Worm (Caenorhabditis elegans) whole organism, young adult: ENCODE results near the gene asb-2.

ENCODE experiments used
- C06A6.2 ChIP-seq: fragments of 200-800 bp; sonication (Bioruptor generic); conservative IDR thresholded peaks from 2 replicates; pipeline ENCODE4 v1.3.6; 2022; ENCODE audit warnings: missing genetic modification characterization, missing compliant biosample characterization
- F55B11.4 ChIP-seq: sonication (generic microtip); optimal IDR thresholded peaks from 2 replicates; lab custom pipeline; 2016; ENCODE audit warnings: missing compliant biosample characterization, missing genetic modification characterization, borderline replicate concordance; ENCODE audit not compliant: insufficient read depth
- F57C9.4 ChIP-seq: sonication (generic microtip); optimal IDR thresholded peaks from 2 replicates; lab custom pipeline; 2017; ENCODE audit warnings: mild to moderate bottlenecking, missing genetic modification characterization, missing compliant biosample characterization
- K12H6.12 ChIP-seq: fragments of 200-800 bp; sonication (Bioruptor generic); optimal IDR thresholded peaks from 2 replicates; lab custom pipeline; 2018; ENCODE audit warnings: mild to moderate bottlenecking, missing genetic modification characterization, missing compliant biosample characterization
- T07F8.4 ChIP-seq: sonication (generic microtip); optimal IDR thresholded peaks from 2 replicates; lab custom pipeline; 2016; ENCODE audit warnings: mild to moderate bottlenecking, missing genetic modification characterization, moderate library complexity, missing compliant biosample characterization
- Y53G8AR.9 ChIP-seq: fragments of 200-800 bp; sonication (Bioruptor generic); conservative IDR thresholded peaks from 2 replicates; pipeline ENCODE4 v1.3.6; 2022; ENCODE audit warnings: missing genetic modification reagents, missing genetic modification characterization, missing compliant biosample characterization
- Y56A3A.18 ChIP-seq: fragments of 200-800 bp; sonication (Bioruptor generic); IDR thresholded peaks from 2 replicates; pipeline ENCODE4 v1.3.6; 2022; ENCODE audit warnings: missing genetic modification reagents, missing genetic modification characterization, missing compliant biosample characterization
- ZK185.1 ChIP-seq: sonication (generic microtip); optimal IDR thresholded peaks from 2 replicates; lab custom pipeline; 2016; ENCODE audit warnings: mild to moderate bottlenecking, missing genetic modification characterization, missing compliant biosample characterization; ENCODE audit not compliant: poor library complexity, severe bottlenecking
- atf-7 ChIP-seq: sonication (generic microtip); optimal IDR thresholded peaks from 2 replicates; lab custom pipeline; 2017; ENCODE audit warnings: mild to moderate bottlenecking, missing genetic modification characterization, missing compliant biosample characterization
- attf-3 ChIP-seq: fragments of 200-800 bp; sonication (Bioruptor generic); conservative IDR thresholded peaks from 2 replicates; pipeline ENCODE4 v1.3.6; 2022; ENCODE audit warnings: missing genetic modification reagents, missing genetic modification characterization, missing compliant biosample characterization
- attf-6 ChIP-seq: fragments of 200-800 bp; sonication (Bioruptor generic); IDR thresholded peaks from 2 replicates; pipeline ENCODE4 v1.3.6; 2022; ENCODE audit warnings: missing genetic modification reagents, missing genetic modification characterization, missing compliant biosample characterization
- cebp-1 ChIP-seq, 2 experiments: fragments of 200-800 bp in 1 of 2; sonication (Bioruptor generic) in 1 of 2; sonication (generic microtip) in 1 of 2; IDR thresholded peaks in 1 of 2; optimal IDR thresholded peaks in 1 of 2; 2 replicates each; pipeline versions ENCODE4 v1.3.6 to Lab custom; 2017 to 2022; ENCODE audit warnings: missing compliant biosample characterization in 2 of 2, missing genetic modification characterization in 2 of 2, mild to moderate bottlenecking in 1 of 2, missing genetic modification reagents in 1 of 2, moderate library complexity in 1 of 2
- ceh-27 ChIP-seq: fragments of 200-800 bp; sonication (Bioruptor generic); optimal IDR thresholded peaks from 2 replicates; lab custom pipeline; 2018; ENCODE audit warnings: mild to moderate bottlenecking, missing genetic modification characterization, moderate library complexity, missing compliant biosample characterization
- ceh-40 ChIP-seq: fragments of 200-800 bp; sonication (Bioruptor generic); IDR thresholded peaks from 2 replicates; pipeline ENCODE4 v1.3.6; 2022; ENCODE audit warnings: missing genetic modification characterization, missing compliant biosample characterization
- ceh-58 ChIP-seq: fragments of 200-800 bp; sonication (Bioruptor generic); IDR thresholded peaks from 2 replicates; pipeline ENCODE4 v1.3.6; 2022; ENCODE audit warnings: missing genetic modification characterization, missing compliant biosample characterization
- dox-1 ChIP-seq: fragments of 200-800 bp; sonication (Bioruptor generic); IDR thresholded peaks from 2 replicates; pipeline ENCODE4 v1.3.6; 2022; ENCODE audit warnings: missing genetic modification reagents, missing genetic modification characterization, missing compliant biosample characterization
- dpff-1 ChIP-seq: sonication (generic microtip); optimal IDR thresholded peaks from 2 replicates; lab custom pipeline; 2017; ENCODE audit warnings: mild to moderate bottlenecking, missing genetic modification characterization, missing compliant biosample characterization
- egl-18 ChIP-seq: fragments of 200-800 bp; sonication (Bioruptor generic); IDR thresholded peaks from 2 replicates; pipeline ENCODE4 v1.3.6; 2022; ENCODE audit warnings: missing genetic modification reagents, missing genetic modification characterization, missing compliant biosample characterization
- egrh-3 ChIP-seq: fragments of 200-800 bp; sonication (Bioruptor generic); IDR thresholded peaks from 2 replicates; pipeline ENCODE4 v1.3.6; 2022; ENCODE audit warnings: missing genetic modification reagents, missing genetic modification characterization, missing compliant biosample characterization
- ekl-4 ChIP-seq: fragments of 200-800 bp; sonication (Bioruptor generic); IDR thresholded peaks from 2 replicates; pipeline ENCODE4 v1.3.6; 2022; ENCODE audit warnings: missing genetic modification reagents, missing genetic modification characterization, missing compliant biosample characterization
- him-1 ChIP-seq: sonication (generic microtip); optimal IDR thresholded peaks from 2 replicates; lab custom pipeline; 2016; ENCODE audit warnings: missing genotype, missing genetic modification reagents, missing genetic modification characterization, missing compliant biosample characterization
- hlh-26 ChIP-seq: fragments of 200-800 bp; sonication (Bioruptor generic); conservative IDR thresholded peaks from 2 replicates; pipeline ENCODE4 v1.3.6; 2022; ENCODE audit warnings: missing genetic modification reagents, missing genetic modification characterization, missing compliant biosample characterization
- hmg-1.2 ChIP-seq: fragments of 200-800 bp; sonication (Bioruptor generic); IDR thresholded peaks from 2 replicates; pipeline ENCODE4 v1.3.6; 2022; ENCODE audit warnings: missing genetic modification reagents, missing genetic modification characterization, missing compliant biosample characterization
- let-526 ChIP-seq: fragments of 200-800 bp; sonication (Bioruptor generic); IDR thresholded peaks from 2 replicates; pipeline ENCODE4 v1.3.6; 2022; ENCODE audit warnings: missing genetic modification reagents, missing genetic modification characterization, missing compliant biosample characterization
- let-607 ChIP-seq, 2 experiments: fragments of 200-800 bp in 1 of 2; sonication (Bioruptor generic) in 1 of 2; sonication (generic microtip) in 1 of 2; optimal IDR thresholded peaks; 2 replicates each; lab custom pipeline; 2016 to 2018; ENCODE audit warnings: mild to moderate bottlenecking in 2 of 2, missing compliant biosample characterization in 2 of 2, missing genetic modification characterization in 2 of 2, moderate library complexity in 2 of 2, missing genotype in 1 of 2
- lin-35 ChIP-seq, 3 experiments: fragments of 150-350 bp in 2 of 3; sonication (generic microtip) in 1 of 3; optimal IDR thresholded peaks; 2 replicates each; lab custom pipeline; 2014 to 2018; ENCODE audit warnings: missing biosample characterization in 3 of 3, missing genetic modification characterization in 3 of 3, missing genetic modification reagents in 3 of 3
- lin-40 ChIP-seq: sonication (generic microtip); optimal IDR thresholded peaks from 2 replicates; lab custom pipeline; 2016; ENCODE audit warnings: missing genetic modification characterization, mild to moderate bottlenecking, missing compliant biosample characterization, missing genotype, missing genetic modification reagents
- lir-1 ChIP-seq: fragments of 200-800 bp; sonication (Bioruptor generic); conservative IDR thresholded peaks from 2 replicates; pipeline ENCODE4 v1.3.6; 2022; ENCODE audit warnings: missing genetic modification reagents, missing genetic modification characterization, missing compliant biosample characterization
- mcd-1 ChIP-seq: fragments of 200-800 bp; sonication (Bioruptor generic); IDR thresholded peaks from 2 replicates; pipeline ENCODE4 v1.3.6; 2022; ENCODE audit warnings: missing genetic modification reagents, missing genetic modification characterization, missing compliant biosample characterization
- mel-28 ChIP-seq: sonication (generic microtip); optimal IDR thresholded peaks from 2 replicates; lab custom pipeline; 2016; ENCODE audit warnings: borderline replicate concordance, mild to moderate bottlenecking, missing genetic modification characterization, missing compliant biosample characterization
- nhr-80 ChIP-seq: sonication (generic microtip); optimal IDR thresholded peaks from 2 replicates; lab custom pipeline; 2016; ENCODE audit warnings: missing genetic modification characterization, missing compliant biosample characterization
- rec-8 ChIP-seq, 2 experiments: sonication (generic microtip); optimal IDR thresholded peaks; 2 replicates each; lab custom pipeline; 2016; ENCODE audit warnings: mild to moderate bottlenecking in 2 of 2, missing genetic modification characterization in 2 of 2, missing genetic modification reagents in 2 of 2, missing genotype in 2 of 2, missing biosample characterization in 1 of 2, missing compliant biosample characterization in 1 of 2, moderate library complexity in 1 of 2
- sdz-38 ChIP-seq: sonication (generic microtip); optimal IDR thresholded peaks from 2 replicates; lab custom pipeline; 2016; ENCODE audit warnings: missing genotype, missing genetic modification characterization, missing compliant biosample characterization
- snpc-1.3 ChIP-seq: sonication (generic microtip); optimal IDR thresholded peaks from 2 replicates; lab custom pipeline; 2017; ENCODE audit warnings: missing genetic modification characterization, mild to moderate bottlenecking, missing compliant biosample characterization, antibody characterized with exemption, moderate library complexity, missing genotype, missing genetic modification reagents; ENCODE audit not compliant: insufficient read depth
- sptf-2 ChIP-seq: fragments of 200-800 bp; sonication (Bioruptor generic); optimal IDR thresholded peaks from 2 replicates; lab custom pipeline; 2018; ENCODE audit warnings: mild to moderate bottlenecking, missing genetic modification characterization, missing compliant biosample characterization
- unc-62 ChIP-seq: fragments of 150-350 bp; optimal IDR thresholded peaks from 2 replicates; lab custom pipeline; 2014; ENCODE audit warnings: missing biosample characterization, missing genetic modification reagents, missing genetic modification characterization
- ztf-25 ChIP-seq: fragments of 200-800 bp; sonication (Bioruptor generic); IDR thresholded peaks from 2 replicates; pipeline ENCODE4 v1.3.6; 2022; ENCODE audit warnings: missing genetic modification reagents, missing genetic modification characterization, missing compliant biosample characterization
- ztf-6 ChIP-seq: fragments of 200-800 bp; sonication (Bioruptor generic); IDR thresholded peaks from 2 replicates; pipeline ENCODE4 v1.3.6; 2022; ENCODE audit warnings: missing genetic modification reagents, missing genetic modification characterization, missing compliant biosample characterization

Gene asb-2

DNA sequence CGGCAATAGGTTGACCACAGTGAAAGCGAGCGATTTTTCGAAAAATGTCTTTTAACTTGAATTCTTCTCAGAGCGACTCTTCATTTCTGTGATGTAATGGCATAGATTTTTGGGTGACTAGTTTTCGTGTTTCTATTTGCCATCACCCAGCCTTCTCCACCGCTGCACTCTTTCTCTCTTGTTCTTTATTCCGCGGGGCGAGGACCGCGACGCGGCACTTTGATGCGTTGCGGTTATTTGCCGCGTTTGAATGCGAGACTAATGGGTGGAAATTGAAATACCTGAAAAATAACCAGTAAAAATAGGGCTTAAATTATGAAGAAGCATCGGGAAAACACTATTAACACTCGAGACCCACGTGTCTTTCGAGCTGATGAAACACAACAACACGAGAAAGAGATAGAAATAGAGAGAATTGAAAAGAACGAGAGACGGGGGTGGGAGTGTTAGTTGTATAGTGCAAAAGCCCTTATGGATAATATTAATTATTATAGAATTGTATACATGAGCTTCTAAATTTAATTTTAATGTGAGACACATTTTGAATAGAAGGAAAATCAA lies 34.6 kb downstream of the asb-2 start, which contains the start of gene dgk-2:
dgk-2 (minus strand) TSS at position 281 of the 561 bp plus-strand sequence.
- TF ChIP-seq Y56A3A.18 (GFP tag; lab: Robert Waterston, UW) (no peak), K12H6.12 (tag; lab: Kevin White, UChicago) (peak; percentile 4), let-607 (tag; optimal IDR thresholded peaks at IDR 0.05; lab: Kevin White, UChicago) (no peak), ZK185.1 (no peak), sptf-2 (no peak), sdz-38 (tag; lab: Kevin White, UChicago) (no peak), cebp-1 (GFP tag; IDR thresholded peaks at IDR 0.05; lab: Robert Waterston, UW) (no peak), cebp-1 (tag; optimal IDR thresholded peaks at IDR 0.05; lab: Kevin White, UChicago) (peak; percentile 47), unc-62 (GFP tag; lab: Kevin White, UChicago) (no peak), him-1 (tag; lab: Kevin White, UChicago) (no peak), lin-35 (GFP tag; optimal IDR thresholded peaks at IDR 0.05; lab: Kevin White, UChicago) (no peak), F57C9.4 (tag; lab: Kevin White, UChicago) (no peak), ztf-6 (no peak), attf-6 (GFP tag; lab: Robert Waterston, UW) (no peak), hmg-1.2 (GFP tag; lab: Robert Waterston, UW) (no peak), C06A6.2 (GFP tag; lab: Robert Waterston, UW) (no peak)

DNA sequence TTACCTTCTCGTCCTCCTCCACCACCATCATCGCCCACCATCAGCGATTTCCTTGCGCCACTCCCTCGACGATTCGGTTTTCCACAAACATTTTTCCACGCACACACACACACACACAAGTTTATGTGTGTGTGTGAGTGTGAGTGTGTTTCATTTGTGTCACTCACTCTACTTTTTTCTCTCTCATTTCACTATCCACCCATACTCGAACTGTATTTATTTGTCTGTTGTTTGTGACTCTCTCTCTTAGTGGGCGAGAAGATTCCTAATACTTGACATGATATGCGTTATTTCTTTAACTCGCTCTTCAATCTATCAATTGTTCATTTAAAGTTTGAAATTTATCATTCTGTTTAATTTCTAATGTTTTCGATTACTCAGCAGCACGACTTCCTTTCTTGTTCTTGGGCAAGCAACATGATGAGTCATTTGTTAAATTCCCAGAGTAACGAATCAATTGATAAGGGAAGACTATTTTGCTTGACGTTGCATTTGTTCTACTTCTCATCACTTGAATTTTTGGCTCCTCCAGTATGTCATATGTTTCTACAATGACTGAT lies 37.6 kb downstream of the asb-2 start:
- TF ChIP-seq hlh-26 (GFP tag; lab: Robert Waterston, UW): no peak
- TF ChIP-seq sdz-38 (tag; lab: Kevin White, UChicago): no peak
- TF ChIP-seq atf-7 (tag; lab: Kevin White, UChicago): peak; percentile 1
- TF ChIP-seq snpc-1.3 (tag; lab: Kevin White, UChicago): no peak
- no peak for TF ChIP-seq ztf-25 (GFP tag; lab: Robert Waterston, UW)
- TF ChIP-seq F55B11.4 (tag; lab: Kevin White, UChicago): no peak
- TF ChIP-seq mel-28 (tag; lab: Kevin White, UChicago): no peak
- no peak for TF ChIP-seq egrh-3 (GFP tag; lab: Robert Waterston, UW)
- TF ChIP-seq let-607 (tag; optimal IDR thresholded peaks at IDR 0.05; lab: Kevin White, UChicago): no peak
- TF ChIP-seq ekl-4 (GFP tag; lab: Robert Waterston, UW): no peak
- TF ChIP-seq rec-8 (tag; optimal IDR thresholded peaks at IDR 0.05; lab: Kevin White, UChicago): no peak
- no peak for TF ChIP-seq egl-18
- TF ChIP-seq lin-40: no peak
- peak; percentile 64 for TF ChIP-seq nhr-80
- no peak for TF ChIP-seq T07F8.4 (tag; lab: Kevin White, UChicago)
- peak; percentile 19; the same call in 1 of the 2 replicates for TF ChIP-seq dox-1 (GFP tag; lab: Robert Waterston, UW)
- TF ChIP-seq dpff-1: no peak
- TF ChIP-seq ceh-58 (GFP tag; lab: Robert Waterston, UW): no peak
- no peak for TF ChIP-seq let-526
- no peak for TF ChIP-seq cebp-1 (GFP tag; IDR thresholded peaks at IDR 0.05; lab: Robert Waterston, UW)
- peak; percentile 9 for TF ChIP-seq cebp-1 (tag; optimal IDR thresholded peaks at IDR 0.05; lab: Kevin White, UChicago)
- peak; percentile 23; the same call in 1 of the 2 replicates for TF ChIP-seq lir-1 (GFP tag; lab: Robert Waterston, UW)
- no peak for TF ChIP-seq ceh-40
- no peak for TF ChIP-seq attf-3
- no peak for TF ChIP-seq Y53G8AR.9 (GFP tag; lab: Robert Waterston, UW)
- TF ChIP-seq ceh-27: no peak
- TF ChIP-seq mcd-1 (GFP tag; lab: Robert Waterston, UW): no peak
